Worm (Caenorhabditis elegans) whole organism, L2 larva: ENCODE data around the gene T28A11.13.

ENCODE experiments used
- C34F6.9 ChIP-seq: fragments of 150-350 bp; optimal IDR thresholded peaks from 2 replicates; lab custom pipeline; 2014; ENCODE audit warnings: missing biosample characterization, missing genetic modification characterization
- F13H6.1 ChIP-seq: sonication (generic microtip); optimal IDR thresholded peaks from 2 replicates; lab custom pipeline; 2016; ENCODE audit warnings: missing genetic modification characterization, missing compliant biosample characterization
- Y55F3AM.14 ChIP-seq: fragments of 200-800 bp; sonication (Bioruptor generic); optimal IDR thresholded peaks from 2 replicates; lab custom pipeline; 2018; ENCODE audit warnings: mild to moderate bottlenecking, missing genetic modification characterization, missing compliant biosample characterization
- ZK546.5 ChIP-seq: sonication (generic microtip); optimal IDR thresholded peaks from 2 replicates; lab custom pipeline; 2017; ENCODE audit warnings: missing biosample characterization, missing genetic modification characterization
- alr-1 ChIP-seq: fragments of 150-350 bp; optimal IDR thresholded peaks from 2 replicates; lab custom pipeline; 2014; ENCODE audit warnings: missing biosample characterization, missing genetic modification characterization
- aly-2 ChIP-seq: fragments of 150-350 bp; optimal IDR thresholded peaks from 2 replicates; lab custom pipeline; 2014; ENCODE audit warnings: missing biosample characterization, missing genetic modification characterization
- ceh-82 ChIP-seq: fragments of 150-350 bp; optimal IDR thresholded peaks from 2 replicates; lab custom pipeline; 2014; ENCODE audit warnings: missing biosample characterization, missing genetic modification characterization
- crh-2 ChIP-seq: sonication (generic microtip); optimal IDR thresholded peaks from 2 replicates; lab custom pipeline; 2017; ENCODE audit warnings: missing biosample characterization, missing genetic modification characterization
- dmd-4 ChIP-seq: sonication (generic microtip); optimal IDR thresholded peaks from 2 replicates; lab custom pipeline; 2017; ENCODE audit warnings: missing biosample characterization, missing genetic modification characterization
- egl-27 ChIP-seq: sonication (generic microtip); optimal IDR thresholded peaks from 3 replicates; lab custom pipeline; 2017; ENCODE audit warnings: missing biosample characterization, missing genetic modification reagents, missing genetic modification characterization
- elt-1 ChIP-seq: fragments of 150-350 bp; optimal IDR thresholded peaks from 2 replicates; lab custom pipeline; 2014; ENCODE audit warnings: missing biosample characterization, missing genetic modification characterization
- elt-3 ChIP-seq: sonication (generic microtip); optimal IDR thresholded peaks from 2 replicates; lab custom pipeline; 2017; ENCODE audit warnings: missing biosample characterization, missing genetic modification characterization
- fos-1 ChIP-seq: fragments of 150-350 bp; optimal IDR thresholded peaks from 2 replicates; lab custom pipeline; 2014; ENCODE audit warnings: missing biosample characterization, missing genetic modification characterization
- gmeb-1 ChIP-seq: fragments of 150-350 bp; optimal IDR thresholded peaks from 2 replicates; lab custom pipeline; 2014; ENCODE audit warnings: missing biosample characterization, missing genetic modification characterization
- lin-13 ChIP-seq: fragments of 150-350 bp; optimal IDR thresholded peaks from 2 replicates; lab custom pipeline; 2014; ENCODE audit warnings: missing biosample characterization, missing genetic modification reagents, missing genetic modification characterization
- lsy-2 ChIP-seq, 2 experiments: fragments of 150-350 bp in 1 of 2; sonication (generic microtip) in 1 of 2; optimal IDR thresholded peaks; 2 replicates each; lab custom pipeline; 2014 to 2017; ENCODE audit warnings: missing biosample characterization in 2 of 2, missing genetic modification characterization in 2 of 2
- mab-5 ChIP-seq: fragments of 150-350 bp; optimal IDR thresholded peaks from 2 replicates; lab custom pipeline; 2014; ENCODE audit warnings: missing biosample characterization, missing genetic modification characterization
- mbf-1 ChIP-seq: sonication (generic microtip); optimal IDR thresholded peaks from 2 replicates; lab custom pipeline; 2017; ENCODE audit warnings: missing biosample characterization, missing genetic modification characterization
- nhr-10 ChIP-seq: sonication (generic microtip); optimal IDR thresholded peaks from 2 replicates; lab custom pipeline; 2017; ENCODE audit warnings: missing biosample characterization, missing genetic modification characterization
- nhr-11 ChIP-seq: fragments of 150-350 bp; optimal IDR thresholded peaks from 2 replicates; lab custom pipeline; 2014; ENCODE audit warnings: missing biosample characterization, missing genetic modification characterization
- nhr-129 ChIP-seq: fragments of 150-350 bp; optimal IDR thresholded peaks from 2 replicates; lab custom pipeline; 2014; ENCODE audit warnings: missing biosample characterization, missing genetic modification characterization
- nhr-6 ChIP-seq: fragments of 150-350 bp; optimal IDR thresholded peaks from 2 replicates; lab custom pipeline; 2014; ENCODE audit warnings: missing biosample characterization, missing genetic modification characterization
- nhr-77 ChIP-seq: fragments of 150-350 bp; optimal IDR thresholded peaks from 2 replicates; lab custom pipeline; 2014; ENCODE audit warnings: missing biosample characterization, missing genetic modification characterization
- sem-4 ChIP-seq: fragments of 150-350 bp; optimal IDR thresholded peaks from 2 replicates; lab custom pipeline; 2014; ENCODE audit warnings: missing biosample characterization, missing genetic modification reagents, missing genetic modification characterization
- skn-1 ChIP-seq: sonication (generic microtip); optimal IDR thresholded peaks from 2 replicates; lab custom pipeline; 2017; ENCODE audit warnings: missing biosample characterization, missing genetic modification characterization
- sma-3 ChIP-seq: sonication (generic microtip); optimal IDR thresholded peaks from 2 replicates; lab custom pipeline; 2016; ENCODE audit warnings: missing genetic modification reagents, missing genetic modification characterization, missing compliant biosample characterization
- sma-9 ChIP-seq, 2 experiments: fragments of 150-350 bp in 1 of 2; sonication (generic microtip) in 1 of 2; optimal IDR thresholded peaks; 2 replicates each; lab custom pipeline; 2014 to 2016; ENCODE audit warnings: missing genetic modification characterization in 2 of 2, mild to moderate bottlenecking in 1 of 2, missing biosample characterization in 1 of 2, missing compliant biosample characterization in 1 of 2, missing genetic modification reagents in 1 of 2, moderate library complexity in 1 of 2
- snpc-4 ChIP-seq: fragments of 150-350 bp; optimal IDR thresholded peaks from 2 replicates; lab custom pipeline; 2014; ENCODE audit warnings: missing biosample characterization, missing genetic modification characterization
- unc-55 ChIP-seq: fragments of 150-350 bp; sonication (generic microtip); optimal IDR thresholded peaks from 3 replicates; lab custom pipeline; 2014; ENCODE audit warnings: missing biosample characterization, missing genetic modification reagents, missing genetic modification characterization
- zag-1 ChIP-seq: fragments of 150-350 bp; optimal IDR thresholded peaks from 2 replicates; lab custom pipeline; 2014; ENCODE audit warnings: missing biosample characterization, missing genetic modification characterization
- ztf-1 ChIP-seq: fragments of 200-800 bp; sonication (Bioruptor generic); conservative IDR thresholded peaks from 2 replicates; pipeline ENCODE4 v1.3.6; 2022; ENCODE audit warnings: missing genetic modification characterization, missing compliant biosample characterization

Gene T28A11.13

ce11 chrV:3280009-3280408 is 30.0 kb upstream of the T28A11.13 start, which contains the start of gene T28A11.2:
TSS of gene T28A11.2 (plus strand) at chrV:3280379.
- TF ChIP-seq F13H6.1 (tag; lab: Kevin White, UChicago): peak; percentile 50
- no peak for TF ChIP-seq dmd-4 (tag; lab: Kevin White, UChicago)
- no peak for TF ChIP-seq ZK546.5
- TF ChIP-seq sem-4 (tag; lab: Kevin White, UChicago): peak; percentile 8
- peak; percentile 71 for TF ChIP-seq sma-9 (GFP tag; optimal IDR thresholded peaks at IDR 0.05; lab: Kevin White, UChicago)
- no peak for TF ChIP-seq sma-9 (tag; optimal IDR thresholded peaks at IDR 0.05; lab: Kevin White, UChicago)

DNA sequence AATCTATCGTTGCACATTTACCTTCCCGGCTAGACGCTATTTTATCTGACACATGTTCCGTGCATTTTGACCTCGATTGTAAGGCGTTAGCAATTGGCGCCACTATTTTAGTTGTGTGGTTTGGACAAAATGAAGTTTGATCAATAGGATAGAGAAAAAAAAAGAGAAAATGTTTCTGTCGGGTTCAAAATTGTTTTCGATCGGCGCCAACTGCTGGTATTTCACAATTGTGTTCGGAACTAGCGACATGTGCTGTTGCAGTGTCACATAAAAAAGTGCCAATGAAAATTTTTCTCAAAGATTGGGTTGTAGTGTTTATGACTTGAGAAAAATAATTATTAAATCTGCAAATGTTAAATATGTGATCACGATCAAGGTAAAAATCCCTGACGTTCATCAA is 29.1 kb upstream of the T28A11.13 start:
- TF ChIP-seq nhr-77 (tag; lab: Kevin White, UChicago) (no peak), sma-9 (GFP tag; optimal IDR thresholded peaks at IDR 0.05; lab: Kevin White, UChicago) (peak; percentile 78), sma-9 (tag; optimal IDR thresholded peaks at IDR 0.05; lab: Kevin White, UChicago) (no peak), lsy-2 (tag; optimal IDR thresholded peaks at IDR 0.05; lab: Kevin White, UChicago) (peak in 1 of 2 experiments; percentile 27), F13H6.1 (tag; lab: Kevin White, UChicago) (peak; percentile 65)

DNA sequence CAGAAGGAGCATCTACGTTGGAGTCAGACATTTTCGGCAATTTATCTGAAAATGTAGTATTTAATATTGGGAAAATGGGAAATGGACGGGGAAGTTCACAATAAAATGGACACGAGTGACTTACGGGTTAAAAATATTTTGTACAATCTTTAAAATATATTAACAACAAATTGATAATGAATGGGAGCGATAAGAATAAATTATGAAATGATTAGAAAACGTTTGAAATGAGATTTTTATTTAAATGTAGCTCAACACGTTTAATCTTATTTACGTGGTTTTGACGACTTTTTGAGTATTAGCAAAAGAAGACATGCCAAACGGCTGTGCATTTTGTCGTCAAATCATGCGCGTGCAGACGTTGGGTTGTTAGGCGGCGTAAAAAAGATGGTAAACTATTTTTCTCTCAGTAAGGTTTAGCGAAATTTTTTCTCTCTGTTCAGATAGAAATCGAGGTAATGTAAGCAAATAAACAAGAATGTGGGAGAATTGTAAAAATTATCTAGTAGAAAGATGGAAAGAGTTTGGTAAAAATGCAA is 28.1 kb upstream of the T28A11.13 start, which contains the start of gene fbxa-64:
Gene fbxa-64 (minus strand): TSS at position 51 of the 539 bp plus-strand sequence.
- TF ChIP-seq gmeb-1 (tag; lab: Kevin White, UChicago) (no peak), mab-5 (tag; lab: Kevin White, UChicago) (no peak), crh-2 (tag; lab: Kevin White, UChicago) (no peak), sma-9 (GFP tag; optimal IDR thresholded peaks at IDR 0.05; lab: Kevin White, UChicago) (no peak), sma-9 (tag; optimal IDR thresholded peaks at IDR 0.05; lab: Kevin White, UChicago) (no peak), fos-1 (no peak), elt-3 (no peak), F13H6.1 (tag; lab: Kevin White, UChicago) (no peak), nhr-6 (tag; lab: Kevin White, UChicago) (no peak), lsy-2 (tag; optimal IDR thresholded peaks at IDR 0.05; lab: Kevin White, UChicago) (peak in 1 of 2 experiments; percentile 18), snpc-4 (tag; lab: Kevin White, UChicago) (no peak), C34F6.9 (tag; lab: Kevin White, UChicago) (peak; percentile 9), ztf-1 (no peak), nhr-77 (tag; lab: Kevin White, UChicago) (no peak), nhr-129 (tag; lab: Kevin White, UChicago) (no peak), sem-4 (tag; lab: Kevin White, UChicago) (no peak)

DNA sequence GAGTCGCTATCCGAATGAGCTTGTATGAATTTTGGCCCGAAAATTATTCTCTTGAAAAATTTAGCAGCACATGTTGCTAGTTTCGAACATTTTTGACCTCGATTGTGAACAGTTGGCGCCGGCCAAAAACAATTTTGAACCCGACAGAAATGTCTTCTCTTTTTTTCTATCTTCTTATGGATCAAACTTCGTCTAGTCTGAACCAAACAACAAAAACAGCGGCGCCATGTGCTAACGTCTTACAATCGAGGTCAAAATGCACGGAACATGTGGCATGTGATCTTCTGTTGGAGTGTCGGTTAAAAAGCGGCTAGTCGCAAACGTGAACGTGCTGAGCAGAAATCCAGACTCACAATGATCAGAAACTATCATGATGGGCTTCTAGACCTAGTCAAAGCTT is 26.1 kb upstream of the T28A11.13 start:
- TF ChIP-seq sma-9 (GFP tag; optimal IDR thresholded peaks at IDR 0.05; lab: Kevin White, UChicago): peak; percentile 92
- TF ChIP-seq sma-9 (tag; optimal IDR thresholded peaks at IDR 0.05; lab: Kevin White, UChicago): no peak
- TF ChIP-seq snpc-4 (tag; lab: Kevin White, UChicago): no peak
- TF ChIP-seq F13H6.1 (tag; lab: Kevin White, UChicago): peak; percentile 80
- peak; percentile 4 for TF ChIP-seq sem-4 (tag; lab: Kevin White, UChicago)

ce11 chrV:3275033-3275432 is 25.0 kb upstream of the T28A11.13 start, which contains the start of gene T28A11.3:
TSS of gene T28A11.3 (plus strand) at chrV:3275333.
- TF ChIP-seq C34F6.9 (tag; lab: Kevin White, UChicago) (no peak), lin-13 (GFP tag; lab: Kevin White, UChicago) (no peak), F13H6.1 (tag; lab: Kevin White, UChicago) (no peak), mbf-1 (tag; lab: Kevin White, UChicago) (no peak), nhr-10 (no peak), elt-1 (tag; lab: Kevin White, UChicago) (no peak), alr-1 (tag; lab: Kevin White, UChicago) (no peak), ceh-82 (tag; lab: Kevin White, UChicago) (no peak)

ce11 chrV:3273577-3274100 is 23.6 kb upstream of the T28A11.13 start, which contains the start of gene T28A11.4:
TSS of gene T28A11.4 (plus strand) at chrV:3274050.
- TF ChIP-seq nhr-129 (tag; lab: Kevin White, UChicago) (no peak), sma-3 (no peak), Y55F3AM.14 (GFP tag; lab: Kevin White, UChicago) (no peak)
- TF ChIP-seq, all 48 proteins: peak for 0

DNA sequence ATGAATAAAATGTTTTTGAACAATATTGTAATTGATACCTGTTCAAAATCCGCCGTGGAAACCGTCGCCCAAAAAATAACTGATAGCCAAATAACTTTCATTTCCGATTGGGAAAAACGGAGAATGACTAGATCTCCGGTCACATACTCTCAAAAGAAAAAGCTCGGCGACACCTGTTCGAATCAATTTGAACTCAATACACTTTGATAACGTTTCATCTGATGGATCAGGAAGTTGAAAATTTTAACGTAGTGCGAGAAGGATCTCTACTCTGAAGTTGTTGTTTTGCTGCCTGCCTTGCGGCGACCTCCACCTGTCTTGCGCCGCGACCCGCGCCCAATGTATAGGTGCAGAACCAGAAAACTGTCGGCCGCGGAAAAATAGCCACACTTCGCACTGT is 23.1 kb upstream of the T28A11.13 start, which contains the start of gene T28A11.20:
Gene T28A11.20 (minus strand): TSS at position 101 of the 400 bp plus-strand sequence.
- TF ChIP-seq zag-1 (tag; lab: Kevin White, UChicago): no peak
- no peak for TF ChIP-seq fos-1
- TF ChIP-seq alr-1 (tag; lab: Kevin White, UChicago): no peak
- no peak for TF ChIP-seq crh-2 (tag; lab: Kevin White, UChicago)
- no peak for TF ChIP-seq sem-4 (tag; lab: Kevin White, UChicago)
- TF ChIP-seq unc-55 (GFP tag; lab: Kevin White, UChicago): no peak
- no peak for TF ChIP-seq lin-13 (GFP tag; lab: Kevin White, UChicago)
- TF ChIP-seq egl-27: no peak
- TF ChIP-seq aly-2: no peak
- TF ChIP-seq nhr-11 (tag; lab: Kevin White, UChicago): no peak
- TF ChIP-seq skn-1 (tag; lab: Kevin White, UChicago): no peak
- TF ChIP-seq Y55F3AM.14 (GFP tag; lab: Kevin White, UChicago): no peak
